Worm (Caenorhabditis elegans): ENCODE measurements around the gene uig-1.

ce11 chrV:13298706-13299105 is 2.9 kb upstream of the uig-1 start:
- TF ChIP-seq ztf-23 (GFP tag; IDR thresholded peaks at IDR 0.05): no peak
- TF ChIP-seq cog-1 (tag; optimal IDR thresholded peaks at IDR 0.05): no peak
- no peak for TF ChIP-seq med-1 (GFP tag; optimal IDR thresholded peaks at IDR 0.05; ENCODE audit: insufficient read depth)
- no peak for TF ChIP-seq T22C8.4 (GFP tag; IDR thresholded peaks at IDR 0.05)
- TF ChIP-seq tab-1 (GFP tag; IDR thresholded peaks at IDR 0.05): no peak
- TF ChIP-seq ref-1 (GFP tag; conservative IDR thresholded peaks at IDR 0.05): no peak
